Worm (Caenorhabditis elegans) whole organism, late embryonic: Measurements from ENCODE around the gene pigw-1.

ENCODE experiments used
- F13H6.1 ChIP-seq: sonication (generic microtip); optimal IDR thresholded peaks from 2 replicates; lab custom pipeline; 2016; ENCODE audit warnings: missing genetic modification characterization, missing compliant biosample characterization
- K02D7.2 ChIP-seq: sonication (generic microtip); optimal IDR thresholded peaks from 2 replicates; lab custom pipeline; 2017; ENCODE audit warnings: mild to moderate bottlenecking, missing genetic modification characterization, missing compliant biosample characterization
- Y22D7AL.16 ChIP-seq: sonication (generic microtip); optimal IDR thresholded peaks from 2 replicates; lab custom pipeline; 2016; ENCODE audit warnings: missing genetic modification characterization, missing compliant biosample characterization
- ahr-1 ChIP-seq: sonication (generic microtip); optimal IDR thresholded peaks from 2 replicates; lab custom pipeline; 2016; ENCODE audit warnings: missing genetic modification characterization, missing compliant biosample characterization
- ama-1 ChIP-seq: fragments of 150-350 bp; optimal IDR thresholded peaks from 2 replicates; lab custom pipeline; 2014
- ceh-14 ChIP-seq: sonication (generic microtip); optimal IDR thresholded peaks from 2 replicates; lab custom pipeline; 2016; ENCODE audit warnings: missing genotype, missing genetic modification characterization, missing compliant biosample characterization
- ceh-18 ChIP-seq: sonication (generic microtip); optimal IDR thresholded peaks from 2 replicates; lab custom pipeline; 2016; ENCODE audit warnings: missing genetic modification characterization, missing compliant biosample characterization
- ceh-19 ChIP-seq: fragments of 200-800 bp; sonication (Bioruptor generic); optimal IDR thresholded peaks from 2 replicates; lab custom pipeline; 2018; ENCODE audit warnings: mild to moderate bottlenecking, missing genetic modification characterization, missing compliant biosample characterization
- ceh-2 ChIP-seq: sonication (generic microtip); optimal IDR thresholded peaks from 2 replicates; lab custom pipeline; 2016; ENCODE audit warnings: missing genotype, missing genetic modification characterization, missing compliant biosample characterization
- ceh-22 ChIP-seq: sonication (generic microtip); optimal IDR thresholded peaks from 2 replicates; lab custom pipeline; 2017; ENCODE audit warnings: missing biosample characterization, missing genetic modification characterization
- ceh-24 ChIP-seq: sonication (generic microtip); optimal IDR thresholded peaks from 2 replicates; lab custom pipeline; 2016; ENCODE audit warnings: mild to moderate bottlenecking, missing genetic modification characterization, missing compliant biosample characterization
- ceh-30 ChIP-seq: fragments of 150-350 bp; optimal IDR thresholded peaks from 2 replicates; lab custom pipeline; 2014; ENCODE audit warnings: missing biosample characterization, missing genetic modification characterization
- ceh-34 ChIP-seq: sonication (generic microtip); optimal IDR thresholded peaks from 2 replicates; lab custom pipeline; 2016; ENCODE audit warnings: mild to moderate bottlenecking, missing genetic modification characterization, missing compliant biosample characterization
- ceh-45 ChIP-seq: fragments of 200-800 bp; sonication (Bioruptor generic); IDR thresholded peaks from 2 replicates; pipeline ENCODE4 v1.3.6; 2022; ENCODE audit warnings: missing genetic modification reagents, missing genetic modification characterization, missing compliant biosample characterization
- ceh-48 ChIP-seq: sonication (generic microtip); optimal IDR thresholded peaks from 2 replicates; lab custom pipeline; 2016; ENCODE audit warnings: missing genetic modification characterization, inconsistent platforms, missing compliant biosample characterization
- ceh-9 ChIP-seq: sonication (generic microtip); optimal IDR thresholded peaks from 2 replicates; lab custom pipeline; 2016; ENCODE audit warnings: mild to moderate bottlenecking, missing genetic modification characterization, inconsistent platforms, missing compliant biosample characterization
- dmd-4 ChIP-seq: sonication (generic microtip); optimal IDR thresholded peaks from 2 replicates; lab custom pipeline; 2016; ENCODE audit warnings: borderline replicate concordance, missing genetic modification characterization, missing compliant biosample characterization
- elt-4 ChIP-seq: sonication (generic microtip); optimal IDR thresholded peaks from 2 replicates; lab custom pipeline; 2016; ENCODE audit warnings: missing genetic modification characterization, missing compliant biosample characterization
- ets-4 ChIP-seq: sonication (generic microtip); optimal IDR thresholded peaks from 2 replicates; lab custom pipeline; 2016; ENCODE audit warnings: missing genetic modification characterization, missing compliant biosample characterization
- eyg-1 ChIP-seq: sonication (generic microtip); optimal IDR thresholded peaks from 2 replicates; lab custom pipeline; 2016; ENCODE audit warnings: missing genotype, missing genetic modification characterization, missing compliant biosample characterization
- fax-1 ChIP-seq: sonication (generic microtip); optimal IDR thresholded peaks from 2 replicates; lab custom pipeline; 2016; ENCODE audit warnings: missing genotype, missing genetic modification characterization, missing compliant biosample characterization
- fkh-6 ChIP-seq: sonication (generic microtip); optimal IDR thresholded peaks from 2 replicates; lab custom pipeline; 2016; ENCODE audit warnings: missing genetic modification characterization, missing compliant biosample characterization
- gmeb-2 ChIP-seq: sonication (generic microtip); optimal IDR thresholded peaks from 2 replicates; lab custom pipeline; 2016; ENCODE audit warnings: missing genetic modification characterization, inconsistent platforms, missing compliant biosample characterization
- hlh-13 ChIP-seq: fragments of 200-800 bp; sonication (Bioruptor generic); optimal IDR thresholded peaks from 2 replicates; lab custom pipeline; 2018; ENCODE audit warnings: mild to moderate bottlenecking, missing genetic modification characterization, missing compliant biosample characterization
- hlh-15 ChIP-seq: sonication (generic microtip); optimal IDR thresholded peaks from 2 replicates; lab custom pipeline; 2016; ENCODE audit warnings: missing genetic modification characterization, missing compliant biosample characterization
- hlh-30 ChIP-seq: sonication (generic microtip); optimal IDR thresholded peaks from 2 replicates; lab custom pipeline; 2017; ENCODE audit warnings: antibody characterized with exemption, missing genetic modification characterization, missing compliant biosample characterization; ENCODE audit not compliant: insufficient read depth
- hlh-6 ChIP-seq: sonication (generic microtip); optimal IDR thresholded peaks from 2 replicates; lab custom pipeline; 2016; ENCODE audit warnings: missing genotype, missing genetic modification characterization, missing compliant biosample characterization
- lim-6 ChIP-seq: sonication (generic microtip); optimal IDR thresholded peaks from 2 replicates; lab custom pipeline; 2016; ENCODE audit warnings: missing genetic modification characterization, missing compliant biosample characterization
- lin-11 ChIP-seq: fragments of 200-800 bp; sonication (Bioruptor generic); optimal IDR thresholded peaks from 2 replicates; lab custom pipeline; 2018; ENCODE audit warnings: mild to moderate bottlenecking, missing genetic modification characterization, missing compliant biosample characterization
- madf-2 ChIP-seq: sonication (generic microtip); optimal IDR thresholded peaks from 2 replicates; lab custom pipeline; 2017; ENCODE audit warnings: missing genetic modification characterization, missing compliant biosample characterization
- mec-3 ChIP-seq: sonication (generic microtip); optimal IDR thresholded peaks from 2 replicates; lab custom pipeline; 2016; ENCODE audit warnings: borderline replicate concordance, missing genetic modification characterization, missing compliant biosample characterization
- nhr-232 ChIP-seq: sonication (generic microtip); optimal IDR thresholded peaks from 2 replicates; lab custom pipeline; 2016; ENCODE audit warnings: missing genetic modification characterization, missing compliant biosample characterization
- npax-4 ChIP-seq: sonication (generic microtip); optimal IDR thresholded peaks from 2 replicates; lab custom pipeline; 2016; ENCODE audit warnings: missing genetic modification characterization, missing compliant biosample characterization
- pha-2 ChIP-seq: sonication (generic microtip); optimal IDR thresholded peaks from 2 replicates; lab custom pipeline; 2017; ENCODE audit warnings: mild to moderate bottlenecking, missing genetic modification characterization, missing compliant biosample characterization
- pqm-1 ChIP-seq: sonication (generic microtip); optimal IDR thresholded peaks from 2 replicates; lab custom pipeline; 2016; ENCODE audit warnings: missing genetic modification characterization, missing compliant biosample characterization
- rnt-1 ChIP-seq: sonication (generic microtip); optimal IDR thresholded peaks from 2 replicates; lab custom pipeline; 2016; ENCODE audit warnings: missing genetic modification characterization, missing compliant biosample characterization
- sdc-2 ChIP-seq: sonication (generic microtip); optimal IDR thresholded peaks from 2 replicates; lab custom pipeline; 2016; ENCODE audit warnings: missing genotype, missing genetic modification characterization, missing compliant biosample characterization
- sox-2 ChIP-seq: fragments of 200-800 bp; sonication (Bioruptor generic); IDR thresholded peaks from 2 replicates; pipeline ENCODE4 v1.3.6; 2022; ENCODE audit warnings: missing genetic modification reagents, missing genetic modification characterization, missing compliant biosample characterization
- sox-4 ChIP-seq: sonication (generic microtip); optimal IDR thresholded peaks from 2 replicates; lab custom pipeline; 2017; ENCODE audit warnings: mild to moderate bottlenecking, missing genetic modification characterization, inconsistent platforms, missing compliant biosample characterization
- syd-9 ChIP-seq: sonication (generic microtip); optimal IDR thresholded peaks from 2 replicates; lab custom pipeline; 2016; ENCODE audit warnings: mild to moderate bottlenecking, missing genetic modification characterization, moderate library complexity, missing compliant biosample characterization
- ttx-3 ChIP-seq: sonication (generic microtip); optimal IDR thresholded peaks from 2 replicates; lab custom pipeline; 2016; ENCODE audit warnings: missing genetic modification reagents, missing genetic modification characterization, missing compliant biosample characterization
- unc-42 ChIP-seq: sonication (generic microtip); optimal IDR thresholded peaks from 2 replicates; lab custom pipeline; 2016; ENCODE audit warnings: missing genotype, missing genetic modification characterization, missing compliant biosample characterization
- unc-86 ChIP-seq: sonication (generic microtip); optimal IDR thresholded peaks from 2 replicates; lab custom pipeline; 2016; ENCODE audit warnings: missing genetic modification characterization, missing compliant biosample characterization

Gene pigw-1

DNA sequence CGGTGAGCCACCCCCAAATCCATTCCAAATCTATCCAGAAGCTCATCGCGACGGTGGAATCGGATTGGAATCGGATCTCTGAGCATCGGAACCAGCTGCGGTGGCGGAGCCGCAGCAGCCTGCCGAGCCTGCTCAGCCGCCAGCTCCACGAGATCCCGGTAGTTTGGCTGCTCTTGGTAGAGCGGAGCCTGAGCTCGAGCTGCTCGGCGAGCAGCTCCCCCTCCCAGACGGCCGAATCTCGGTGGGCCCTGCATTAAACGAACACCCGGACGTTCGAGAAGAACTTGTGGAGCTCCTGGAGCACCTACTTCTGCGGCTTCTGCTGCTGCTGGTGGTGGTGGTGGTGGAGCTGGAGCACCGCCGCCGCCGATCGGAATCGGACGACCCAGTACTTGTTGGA lies 19.0 kb upstream of the pigw-1 start:
- TF ChIP-seq ceh-22 (tag; lab: Kevin White, UChicago) (no peak), hlh-15 (tag; lab: Kevin White, UChicago) (no peak), unc-86 (no peak), dmd-4 (tag; lab: Kevin White, UChicago) (no peak), pha-2 (tag; lab: Kevin White, UChicago) (no peak), ceh-19 (GFP tag; lab: Kevin White, UChicago) (no peak), sox-4 (no peak), mec-3 (no peak), ahr-1 (tag; lab: Kevin White, UChicago) (no peak), eyg-1 (tag; lab: Kevin White, UChicago) (no peak), ttx-3 (tag; lab: Kevin White, UChicago) (no peak), syd-9 (tag; lab: Kevin White, UChicago) (no peak), ceh-24 (tag; lab: Kevin White, UChicago) (no peak), hlh-13 (no peak), F13H6.1 (no peak), hlh-6 (tag; lab: Kevin White, UChicago) (no peak)

DNA sequence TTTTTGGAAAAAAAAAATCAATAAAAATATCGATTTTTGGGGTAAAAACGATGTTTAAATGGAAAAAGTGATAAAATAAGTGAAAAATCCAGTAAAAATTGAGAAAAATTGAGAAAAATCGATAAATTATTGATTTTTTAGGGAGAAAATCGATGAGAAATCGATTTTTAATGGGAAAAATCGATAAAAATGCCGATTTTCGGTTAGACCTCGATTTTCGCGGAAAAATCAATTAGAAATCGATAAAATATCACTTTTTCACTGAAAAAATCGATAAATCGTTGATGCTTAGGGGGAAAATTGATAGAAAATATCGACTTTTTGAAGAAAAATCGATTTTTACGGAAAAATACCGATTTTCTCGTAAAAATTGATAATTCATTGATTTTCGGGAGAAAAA lies 16.4 kb upstream of the pigw-1 start:
- TF ChIP-seq ceh-48 (peak; percentile 59), lim-6 (no peak)

DNA sequence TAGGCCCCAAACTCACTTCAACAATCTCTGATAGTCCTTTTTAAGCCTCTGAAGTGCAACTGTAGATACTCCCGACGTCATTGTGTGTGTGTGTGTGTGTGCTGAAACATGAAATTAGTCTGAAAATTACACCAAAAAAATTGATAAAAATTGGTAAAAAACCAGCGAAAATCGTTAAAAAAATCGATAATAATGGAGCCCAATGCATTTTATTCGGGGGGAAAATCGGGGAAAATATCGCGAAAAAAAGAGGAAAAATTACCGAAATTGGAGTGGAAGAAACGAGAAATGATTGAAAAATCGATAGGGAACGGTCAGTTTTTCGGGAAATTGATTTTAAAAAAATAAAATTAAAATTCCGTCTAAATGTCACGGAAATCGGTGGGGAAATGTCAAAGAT lies 15.5 kb upstream of the pigw-1 start, which contains the start of gene ubc-26:
Gene ubc-26, minus strand, starts transcription at position 101 of the 400 bp plus-strand sequence.
- TF ChIP-seq rnt-1 (tag; lab: Kevin White, UChicago) (no peak), unc-42 (tag; lab: Kevin White, UChicago) (no peak), Y22D7AL.16 (tag; lab: Kevin White, UChicago) (no peak), dmd-4 (tag; lab: Kevin White, UChicago) (no peak), hlh-13 (no peak), hlh-30 (no peak), F13H6.1 (no peak), npax-4 (tag; lab: Kevin White, UChicago) (no peak), ceh-48 (no peak), sdc-2 (tag; lab: Kevin White, UChicago) (no peak), K02D7.2 (tag; lab: Kevin White, UChicago) (no peak), pqm-1 (tag; lab: Kevin White, UChicago) (no peak), fax-1 (tag; lab: Kevin White, UChicago) (no peak), ttx-3 (tag; lab: Kevin White, UChicago) (no peak), ceh-2 (tag; lab: Kevin White, UChicago) (no peak), pha-2 (tag; lab: Kevin White, UChicago) (no peak), sox-2 (no peak), ceh-19 (GFP tag; lab: Kevin White, UChicago) (no peak), fkh-6 (tag; lab: Kevin White, UChicago) (no peak), elt-4 (tag; lab: Kevin White, UChicago) (no peak)

DNA sequence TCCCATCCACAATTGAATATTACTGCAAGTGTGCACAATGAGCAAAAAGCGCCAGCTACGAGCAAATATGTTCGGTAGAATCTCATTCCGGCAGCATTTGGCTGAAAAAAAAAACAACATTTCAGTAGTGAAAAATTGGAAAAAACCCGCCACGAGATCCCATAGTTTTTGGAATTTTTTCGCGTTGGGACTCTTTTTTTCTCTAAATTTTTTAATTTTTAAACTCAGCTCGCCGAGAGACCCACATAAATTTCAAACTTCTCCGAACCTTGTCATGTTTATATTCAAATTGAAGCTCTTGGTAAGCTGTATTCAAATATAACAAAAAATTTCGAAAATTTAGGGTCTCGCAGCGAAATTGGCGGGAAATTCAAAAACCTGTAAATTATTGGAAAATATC lies 9.6 kb upstream of the pigw-1 start, which contains the start of gene sqv-2:
Gene sqv-2, minus strand, starts transcription at position 101 of the 400 bp plus-strand sequence.
- TF ChIP-seq dmd-4 (tag; lab: Kevin White, UChicago) (no peak), nhr-232 (tag; lab: Kevin White, UChicago) (no peak), eyg-1 (tag; lab: Kevin White, UChicago) (no peak), pha-2 (tag; lab: Kevin White, UChicago) (no peak)

DNA sequence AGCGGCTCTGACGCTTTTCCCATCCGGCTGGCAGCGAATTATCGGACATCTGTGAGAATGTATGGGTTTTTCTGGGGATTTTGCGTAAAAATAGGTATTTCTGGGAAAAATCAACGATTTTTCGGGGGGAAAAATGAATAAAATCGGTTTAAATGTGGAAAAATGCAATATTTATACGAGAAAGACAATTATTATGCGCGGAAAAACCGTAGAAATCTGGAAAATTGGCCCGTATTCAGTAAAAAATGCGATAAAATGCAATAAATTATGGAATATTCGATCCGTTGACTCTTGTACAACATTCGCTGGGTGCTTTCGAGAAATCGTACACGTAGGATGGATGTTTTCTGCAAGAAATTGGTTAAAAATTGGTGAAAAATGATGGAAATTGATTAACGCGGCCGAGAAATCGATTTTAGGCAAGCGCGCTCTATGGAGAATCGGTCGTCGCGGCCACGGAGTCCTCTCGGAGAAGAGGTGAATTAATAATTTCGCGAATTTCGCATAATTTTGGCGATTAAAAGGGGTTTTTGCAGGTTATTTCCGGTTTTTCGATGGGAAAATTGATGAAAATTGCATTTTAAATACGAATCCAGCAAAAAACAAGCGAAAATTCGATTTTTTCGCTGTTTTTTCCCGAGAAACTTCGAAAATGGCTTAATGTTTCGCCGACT lies 4.4 kb upstream of the pigw-1 start, which contains the start of gene pinn-1:
Gene pinn-1, minus strand, starts transcription at position 51 of the 674 bp plus-strand sequence.
- TF ChIP-seq ceh-14 = peak; percentile 84
- peak; percentile 24 for TF ChIP-seq Y22D7AL.16 (tag; lab: Kevin White, UChicago)
- TF ChIP-seq ceh-48 = peak; percentile 91
- peak; percentile 68 for TF ChIP-seq hlh-6 (tag; lab: Kevin White, UChicago)
- TF ChIP-seq gmeb-2 (tag; lab: Kevin White, UChicago) = no peak
- TF ChIP-seq ceh-9 (tag; lab: Kevin White, UChicago) = no peak
- TF ChIP-seq K02D7.2 (tag; lab: Kevin White, UChicago) = no peak
- peak; percentile 53 for TF ChIP-seq madf-2 (tag; lab: Kevin White, UChicago)
- TF ChIP-seq ceh-24 (tag; lab: Kevin White, UChicago) = no peak
- no peak for TF ChIP-seq ceh-45
- TF ChIP-seq ceh-34 (tag; lab: Kevin White, UChicago) = peak; percentile 46
- peak; percentile 98 for TF ChIP-seq ets-4
- TF ChIP-seq hlh-15 (tag; lab: Kevin White, UChicago) = no peak
- no peak for TF ChIP-seq lin-11 (tag; lab: Kevin White, UChicago)
- peak; percentile 13 for TF ChIP-seq ahr-1 (tag; lab: Kevin White, UChicago)
- no peak for TF ChIP-seq ama-1
- TF ChIP-seq ceh-30 (tag; lab: Kevin White, UChicago) = no peak
- TF ChIP-seq ceh-18 = peak; percentile 57
- TF ChIP-seq sox-2 = no peak
- TF ChIP-seq syd-9 (tag; lab: Kevin White, UChicago) = no peak
- TF ChIP-seq hlh-30 = no peak
- TF ChIP-seq hlh-13 = no peak
